Worm (Caenorhabditis elegans) whole organism, L4/young adult: ENCODE results near the gene gtap-1.
A peak's percentile ranks its signal among the peaks of the same experiment; 100 is the strongest.
"Not testable (repeated sequence)": the region's sequence is repeated elsewhere in the genome, so short reads cannot be mapped to it uniquely, and the experiment has no call there.

Experiments
- W03F9.2 ChIP-seq: fragments of 150-350 bp; optimal IDR thresholded peaks from 2 replicates; lab custom pipeline; 2014; ENCODE audit warnings: missing biosample characterization, missing genetic modification characterization
- dao-5 ChIP-seq: sonication (generic microtip); optimal IDR thresholded peaks from 2 replicates; lab custom pipeline; 2016; ENCODE audit warnings: missing genotype, missing genetic modification characterization, moderate library complexity, missing compliant biosample characterization
- him-1 ChIP-seq: sonication (generic microtip); optimal IDR thresholded peaks from 2 replicates; lab custom pipeline; 2016; ENCODE audit warnings: missing genotype, missing genetic modification reagents, missing genetic modification characterization, missing compliant biosample characterization

The gtap-1 gene

ce11 chrII:5833136-5833535 is at the start of gene gtap-1:
gtap-1 (minus strand) TSS chrII:5833236.
- TF ChIP-seq W03F9.2 (tag; lab: Kevin White, UChicago) (no peak), dao-5 (tag; lab: Kevin White, UChicago) (no peak), him-1 (no peak)

ce11 chrII:5880677-5881076 is 47.6 kb upstream of the gtap-1 start:
- no peak for TF ChIP-seq W03F9.2 (tag; lab: Kevin White, UChicago)
- no peak for TF ChIP-seq him-1
- no peak for TF ChIP-seq dao-5 (tag; lab: Kevin White, UChicago)

- TF ChIP-seq W03F9.2 (tag; lab: Kevin White, UChicago); dao-5 (tag; lab: Kevin White, UChicago); him-1: not testable (repeated sequence)
Measured at ce11 chrII:5876511-5876910, 43.5 kb upstream of the gtap-1 start, which contains the start of gene F55C12.2. F55C12.2 (plus strand) TSS chrII:5876811.

- no peak for TF ChIP-seq him-1
- no peak for TF ChIP-seq W03F9.2 (tag; lab: Kevin White, UChicago)
- TF ChIP-seq dao-5 (tag; lab: Kevin White, UChicago) = no peak
Measured at ce11 chrII:5876053-5876452, 43.0 kb upstream of the gtap-1 start, which contains the start of gene F55C12.6. F55C12.6 (minus strand) TSS chrII:5876153.

ce11 chrII:5874130-5874529 is 41.1 kb upstream of the gtap-1 start:
- TF ChIP-seq dao-5 (tag; lab: Kevin White, UChicago) (no peak), W03F9.2 (tag; lab: Kevin White, UChicago) (no peak), him-1 (no peak)

- TF ChIP-seq W03F9.2 (tag; lab: Kevin White, UChicago) (peak; percentile 23), dao-5 (tag; lab: Kevin White, UChicago) (no peak)
Measured at ce11 chrII:5873564-5874070, 40.6 kb upstream of the gtap-1 start, which contains the start of gene tex-2. tex-2 (minus strand) TSS chrII:5873614.

ce11 chrII:5872414-5872813 is 39.4 kb upstream of the gtap-1 start:
- no peak for TF ChIP-seq dao-5 (tag; lab: Kevin White, UChicago)
- no peak for TF ChIP-seq W03F9.2 (tag; lab: Kevin White, UChicago)
- no peak for TF ChIP-seq him-1

ce11 chrII:5871508-5871907 is 38.5 kb upstream of the gtap-1 start:
- TF ChIP-seq W03F9.2 (tag; lab: Kevin White, UChicago) (no peak), him-1 (no peak), dao-5 (tag; lab: Kevin White, UChicago) (no peak)

ce11 chrII:5866920-5867319 is 33.9 kb upstream of the gtap-1 start:
- TF ChIP-seq him-1 = no peak
- no peak for TF ChIP-seq dao-5 (tag; lab: Kevin White, UChicago)
- no peak for TF ChIP-seq W03F9.2 (tag; lab: Kevin White, UChicago)

- TF ChIP-seq him-1 = no peak
- TF ChIP-seq W03F9.2 (tag; lab: Kevin White, UChicago) = no peak
- TF ChIP-seq dao-5 (tag; lab: Kevin White, UChicago) = no peak
Measured at ce11 chrII:5865405-5866308, 32.6 kb upstream of the gtap-1 start, which contains the start of gene F55C12.19. F55C12.19 (plus strand) TSS chrII:5866139.

ce11 chrII:5863893-5864292 is 30.9 kb upstream of the gtap-1 start, which contains the start of gene tag-234:
tag-234 (plus strand) TSS chrII:5864193.
- TF ChIP-seq dao-5 (tag; lab: Kevin White, UChicago) (no peak), him-1 (no peak), W03F9.2 (tag; lab: Kevin White, UChicago) (no peak)

ce11 chrII:5860621-5861020 is 27.6 kb upstream of the gtap-1 start:
- no peak for TF ChIP-seq dao-5 (tag; lab: Kevin White, UChicago)
- TF ChIP-seq him-1 = no peak
- TF ChIP-seq W03F9.2 (tag; lab: Kevin White, UChicago) = no peak

- no peak for TF ChIP-seq him-1
- no peak for TF ChIP-seq W03F9.2 (tag; lab: Kevin White, UChicago)
- TF ChIP-seq dao-5 (tag; lab: Kevin White, UChicago) = no peak
Measured at ce11 chrII:5858322-5858721, 25.3 kb upstream of the gtap-1 start, which contains the start of gene F55C12.4. F55C12.4 (minus strand) TSS chrII:5858422.

- TF ChIP-seq dao-5 (tag; lab: Kevin White, UChicago) (no peak), W03F9.2 (tag; lab: Kevin White, UChicago) (no peak), him-1 (no peak)
Measured at ce11 chrII:5854122-5854521, 21.1 kb upstream of the gtap-1 start, which contains the start of gene H41C03.1. H41C03.1 (plus strand) TSS chrII:5854422.
